Worm (Caenorhabditis elegans): ENCODE results near the gene T20B12.4.

- no peak for TF ChIP-seq rcor-1 (GFP tag; IDR thresholded peaks at IDR 0.05)
- no peak for TF ChIP-seq attf-3 (GFP tag; conservative IDR thresholded peaks at IDR 0.05)
- no peak for TF ChIP-seq cebp-2 (GFP tag; IDR thresholded peaks at IDR 0.05)
- no peak for TF ChIP-seq F23B12.7 (tag; optimal IDR thresholded peaks at IDR 0.05; ENCODE audit: insufficient read depth)
- TF ChIP-seq gei-17 (GFP tag; optimal IDR thresholded peaks at IDR 0.05), result no peak
- no peak for TF ChIP-seq F57A8.1 (GFP tag; optimal IDR thresholded peaks at IDR 0.05)
- no peak for TF ChIP-seq efl-1 (GFP tag; optimal IDR thresholded peaks at IDR 0.05)
- TF ChIP-seq ztf-3 (GFP tag; optimal IDR thresholded peaks at IDR 0.05), result no peak
Observed at ce11 chrIII:7322018-7322417, 45.5 kb upstream of the T20B12.4 start.

All from whole organism, young adult.